Fruit fly (Drosophila melanogaster) whole organism, prepupa: ENCODE results near the gene EMC10.

ENCODE experiments used
- CG10631 ChIP-seq: fragments of 200-800 bp; sonication (Bioruptor generic); optimal IDR thresholded peaks from 2 replicates; lab custom pipeline; 2016; ENCODE audit warnings: missing biosample characterization, missing genetic modification characterization
- CG10669 ChIP-seq: fragments of 200-800 bp; sonication (Bioruptor generic); optimal IDR thresholded peaks from 3 replicates; lab custom pipeline; 2018; ENCODE audit warnings: missing biosample characterization, mild to moderate bottlenecking, missing genetic modification characterization, moderate library complexity
- CG11762 ChIP-seq: fragments of 200-800 bp; sonication (Bioruptor generic); optimal IDR thresholded peaks from 3 replicates; lab custom pipeline; 2016; ENCODE audit warnings: missing biosample characterization, missing genetic modification characterization; ENCODE audit not compliant: insufficient read depth
- CG31627 ChIP-seq: fragments of 200-800 bp; sonication (Bioruptor generic); optimal IDR thresholded peaks from 3 replicates; lab custom pipeline; 2016; ENCODE audit warnings: missing biosample characterization, missing genetic modification characterization
- CG32006 ChIP-seq: fragments of 200-800 bp; sonication (Bioruptor generic); optimal IDR thresholded peaks from 3 replicates; lab custom pipeline; 2017; ENCODE audit warnings: missing biosample characterization, mild to moderate bottlenecking, missing genetic modification characterization
- CG3919 ChIP-seq: fragments of 200-800 bp; sonication (Bioruptor generic); optimal IDR thresholded peaks from 3 replicates; lab custom pipeline; 2016; ENCODE audit warnings: missing biosample characterization, missing genetic modification characterization
- CG4318 ChIP-seq: fragments of 200-800 bp; sonication (Bioruptor generic); optimal IDR thresholded peaks from 3 replicates; lab custom pipeline; 2017; ENCODE audit warnings: missing biosample characterization, mild to moderate bottlenecking, missing genetic modification characterization
- CG6792 ChIP-seq: fragments of 200-800 bp; sonication (Bioruptor generic); optimal IDR thresholded peaks from 3 replicates; lab custom pipeline; 2016; ENCODE audit warnings: missing biosample characterization, missing genetic modification characterization
- CG6808 ChIP-seq: fragments of 200-800 bp; sonication (Bioruptor generic); optimal IDR thresholded peaks from 3 replicates; lab custom pipeline; 2017; ENCODE audit warnings: missing biosample characterization, missing genetic modification characterization, mild to moderate bottlenecking, moderate library complexity, missing genetic modification reagents
- CG8119 ChIP-seq: fragments of 200-800 bp; sonication (Bioruptor generic); IDR thresholded peaks from 3 replicates; pipeline ENCODE4 v1.3.6; 2022; ENCODE audit warnings: missing biosample characterization, missing genetic modification characterization
- CG9139 ChIP-seq: fragments of 200-800 bp; sonication (Bioruptor generic); optimal IDR thresholded peaks from 3 replicates; lab custom pipeline; 2017; ENCODE audit warnings: missing biosample characterization, mild to moderate bottlenecking, missing genetic modification characterization
- Eip75B ChIP-seq: fragments of 200-800 bp; sonication (Bioruptor generic); optimal IDR thresholded peaks from 3 replicates; lab custom pipeline; 2016; ENCODE audit warnings: missing biosample characterization, missing genetic modification characterization
- Eip78C ChIP-seq: fragments of 200-800 bp; sonication (Bioruptor generic); peaks from one replicate; lab custom pipeline; 2016; ENCODE audit warnings: missing biosample characterization, missing genetic modification characterization
- Ets21C ChIP-seq: fragments of 200-800 bp; sonication (Bioruptor generic); optimal IDR thresholded peaks from 3 replicates; lab custom pipeline; 2016; ENCODE audit warnings: missing biosample characterization, missing genetic modification characterization
- Ets96B ChIP-seq: fragments of 200-800 bp; optimal IDR thresholded peaks from 2 replicates; lab custom pipeline; 2019; ENCODE audit warnings: missing biosample characterization, mild to moderate bottlenecking, missing genetic modification characterization, moderate library complexity
- Gug ChIP-seq: fragments of 200-800 bp; sonication (Bioruptor generic); IDR thresholded peaks from 2 replicates; pipeline ENCODE4 v1.3.6; 2022; ENCODE audit warnings: missing biosample characterization, missing genetic modification characterization
- Hr4 ChIP-seq: fragments of 200-800 bp; sonication (Bioruptor generic); optimal IDR thresholded peaks from 3 replicates; lab custom pipeline; 2016; ENCODE audit warnings: missing biosample characterization, missing genetic modification characterization
- Lpt ChIP-seq: fragments of 200-800 bp; sonication (Bioruptor generic); optimal IDR thresholded peaks from 3 replicates; lab custom pipeline; 2016; ENCODE audit warnings: missing biosample characterization, missing genetic modification characterization
- Met ChIP-seq: fragments of 200-800 bp; sonication (Bioruptor generic); optimal IDR thresholded peaks from 3 replicates; lab custom pipeline; 2016; ENCODE audit warnings: missing biosample characterization, missing genetic modification characterization
- OdsH ChIP-seq: fragments of 200-800 bp; sonication (Bioruptor generic); optimal IDR thresholded peaks from 3 replicates; lab custom pipeline; 2016; ENCODE audit warnings: missing biosample characterization, missing genetic modification characterization
- Smox ChIP-seq: fragments of 200-800 bp; sonication (Bioruptor generic); optimal IDR thresholded peaks from 3 replicates; lab custom pipeline; 2016; ENCODE audit warnings: missing biosample characterization, missing genetic modification characterization
- Sox14 ChIP-seq: fragments of 200-800 bp; sonication (Bioruptor generic); optimal IDR thresholded peaks from 3 replicates; lab custom pipeline; 2016; ENCODE audit warnings: missing biosample characterization, missing genetic modification characterization
- achi ChIP-seq: fragments of 200-800 bp; sonication (Bioruptor generic); optimal IDR thresholded peaks from 3 replicates; lab custom pipeline; 2016; ENCODE audit warnings: missing biosample characterization, missing genetic modification characterization
- dac ChIP-seq: fragments of 200-800 bp; sonication (Bioruptor generic); optimal IDR thresholded peaks from 2 replicates; lab custom pipeline; 2017; ENCODE audit warnings: missing biosample characterization, mild to moderate bottlenecking, missing genetic modification characterization
- dsx ChIP-seq: fragments of 200-800 bp; optimal IDR thresholded peaks from 3 replicates; lab custom pipeline; 2019; ENCODE audit warnings: missing biosample characterization, mild to moderate bottlenecking, missing genetic modification characterization, moderate library complexity; ENCODE audit not compliant: poor library complexity, severe bottlenecking
- eg ChIP-seq: fragments of 200-800 bp; sonication (Bioruptor generic); IDR thresholded peaks from 3 replicates; pipeline ENCODE4 v1.3.6; 2022; ENCODE audit warnings: missing biosample characterization, missing genetic modification characterization
- fd59A ChIP-seq: fragments of 200-800 bp; sonication (Bioruptor generic); optimal IDR thresholded peaks from 2 replicates; lab custom pipeline; 2017; ENCODE audit warnings: missing biosample characterization, mild to moderate bottlenecking, missing genetic modification characterization, missing genetic modification reagents
- fd85E ChIP-seq: fragments of 200-800 bp; sonication (Bioruptor generic); optimal IDR thresholded peaks from 3 replicates; lab custom pipeline; 2016; ENCODE audit warnings: missing biosample characterization, missing genetic modification characterization
- fkh ChIP-seq: fragments of 200-800 bp; sonication (Bioruptor generic); optimal IDR thresholded peaks from 3 replicates; lab custom pipeline; 2017; ENCODE audit warnings: missing biosample characterization, mild to moderate bottlenecking, missing genetic modification characterization, moderate library complexity
- lz ChIP-seq: fragments of 200-800 bp; sonication (Bioruptor generic); optimal IDR thresholded peaks from 3 replicates; lab custom pipeline; 2016; ENCODE audit warnings: missing biosample characterization, missing genetic modification characterization
- pdm3 ChIP-seq: fragments of 200-800 bp; sonication (Bioruptor generic); optimal IDR thresholded peaks from 3 replicates; lab custom pipeline; 2016; ENCODE audit warnings: missing biosample characterization, missing genetic modification characterization
- vri ChIP-seq: fragments of 200-800 bp; sonication (Bioruptor generic); optimal IDR thresholded peaks from 3 replicates; lab custom pipeline; 2016; ENCODE audit warnings: missing biosample characterization, mild to moderate bottlenecking, missing genetic modification characterization

The EMC10 gene

dm6 chr3L:21604265-21604664 lies 30.3 kb downstream of the EMC10 start (continued):
- TF ChIP-seq Sox14 (GFP tag; lab: Kevin White, UChicago) (no peak), vri (no peak), Lpt (GFP tag; lab: Kevin White, UChicago) (no peak), CG6792 (GFP tag; lab: Kevin White, UChicago) (no peak), CG10669 (no peak), fd59A (GFP tag; lab: Kevin White, UChicago) (no peak), dac (GFP tag; lab: Kevin White, UChicago) (no peak), pdm3 (peak; percentile 9), fd85E (GFP tag; lab: Kevin White, UChicago) (no peak), Met (GFP tag; lab: Kevin White, UChicago) (peak; percentile 23), CG10631 (no peak), Hr4 (no peak), Smox (GFP tag; lab: Kevin White, UChicago) (peak; percentile 6), achi (GFP tag; lab: Kevin White, UChicago) (no peak), eg (GFP tag; lab: Robert Waterston, UW) (no peak), Ets21C (peak; percentile 37), CG32006 (GFP tag; lab: Kevin White, UChicago) (no peak), CG31627 (GFP tag; lab: Kevin White, UChicago) (peak; percentile 63), lz (GFP tag; lab: Kevin White, UChicago) (peak; percentile 36)

dm6 chr3L:21610535-21610934 lies 36.6 kb downstream of the EMC10 start:
- TF ChIP-seq CG32006 (GFP tag; lab: Kevin White, UChicago), result no peak
- TF ChIP-seq CG6792 (GFP tag; lab: Kevin White, UChicago), result no peak
- TF ChIP-seq Gug (GFP tag; lab: Robert Waterston, UW), result no peak
- no peak for TF ChIP-seq pdm3
- TF ChIP-seq dsx (GFP tag; lab: Kevin White, UChicago), result no peak
- TF ChIP-seq fd59A (GFP tag; lab: Kevin White, UChicago), result no peak
- TF ChIP-seq OdsH, result no peak
- TF ChIP-seq Ets96B (tag; lab: Kevin White, UChicago), result no peak
- TF ChIP-seq Met (GFP tag; lab: Kevin White, UChicago), result no peak
- TF ChIP-seq CG8119, result no peak
- no peak for TF ChIP-seq CG6808 (GFP tag; lab: Kevin White, UChicago)
- TF ChIP-seq CG9139, result no peak
- TF ChIP-seq Eip75B, result no peak
- TF ChIP-seq Eip78C (GFP tag; lab: Kevin White, UChicago), result no peak
- TF ChIP-seq achi (GFP tag; lab: Kevin White, UChicago), result no peak
- no peak for TF ChIP-seq CG3919 (GFP tag; lab: Kevin White, UChicago)
- no peak for TF ChIP-seq CG4318
- no peak for TF ChIP-seq CG10631
- TF ChIP-seq CG11762 (GFP tag; lab: Kevin White, UChicago), result no peak

dm6 chr3L:21617354-21617753 lies 43.4 kb downstream of the EMC10 start, which contains the start of the genes S1P and CG11307:
S1P (minus strand) TSS chr3L:21617376.
CG11307 (plus strand) TSS chr3L:21617623.
- TF ChIP-seq fkh (GFP tag; lab: Kevin White, UChicago) (peak; percentile 91), Sox14 (GFP tag; lab: Kevin White, UChicago) (no peak), Smox (GFP tag; lab: Kevin White, UChicago) (no peak), CG3919 (GFP tag; lab: Kevin White, UChicago) (no peak)
